Worm (Caenorhabditis elegans) whole organism, L1 larva: ENCODE measurements around the gene rec-8.

ENCODE experiments used
- C04F5.9 ChIP-seq: sonication (generic microtip); optimal IDR thresholded peaks from 2 replicates; lab custom pipeline; 2016; ENCODE audit warnings: missing genetic modification characterization, missing compliant biosample characterization
- C16A3.4 ChIP-seq: fragments of 150-350 bp; optimal IDR thresholded peaks from 2 replicates; lab custom pipeline; 2014; ENCODE audit warnings: missing biosample characterization, missing genetic modification characterization
- F16B12.6 ChIP-seq: fragments of 150-350 bp; optimal IDR thresholded peaks from 2 replicates; lab custom pipeline; 2014; ENCODE audit warnings: missing biosample characterization, missing genetic modification characterization
- alr-1 ChIP-seq: fragments of 200-800 bp; sonication (Bioruptor generic); optimal IDR thresholded peaks from 2 replicates; lab custom pipeline; 2018; ENCODE audit warnings: borderline replicate concordance, mild to moderate bottlenecking, missing genetic modification characterization, missing compliant biosample characterization
- aly-2 ChIP-seq: fragments of 150-350 bp; optimal IDR thresholded peaks from 2 replicates; lab custom pipeline; 2014; ENCODE audit warnings: missing biosample characterization, missing genetic modification characterization
- blmp-1 ChIP-seq: fragments of 150-350 bp; optimal IDR thresholded peaks from 2 replicates; lab custom pipeline; 2014; ENCODE audit warnings: missing biosample characterization, missing genetic modification characterization
- ceh-8 ChIP-seq: fragments of 200-800 bp; sonication (Bioruptor generic); optimal IDR thresholded peaks from 2 replicates; lab custom pipeline; 2018; ENCODE audit warnings: mild to moderate bottlenecking, missing genetic modification characterization, moderate library complexity, missing compliant biosample characterization
- ceh-82 ChIP-seq, 3 experiments: fragments of 150-350 bp in 1 of 3; sonication (generic microtip) in 2 of 3; optimal IDR thresholded peaks; 2 replicates each; lab custom pipeline; 2014 to 2017; ENCODE audit warnings: missing biosample characterization in 3 of 3, missing genetic modification characterization in 3 of 3
- ceh-88 ChIP-seq: fragments of 200-800 bp; sonication (Bioruptor generic); IDR thresholded peaks from 2 replicates; pipeline ENCODE4 v1.3.6; 2022; ENCODE audit warnings: missing genetic modification characterization, missing compliant biosample characterization
- ceh-90 ChIP-seq: sonication (generic microtip); optimal IDR thresholded peaks from 2 replicates; lab custom pipeline; 2016; ENCODE audit warnings: missing genetic modification characterization, missing compliant biosample characterization
- ces-1 ChIP-seq: fragments of 150-350 bp; optimal IDR thresholded peaks from 2 replicates; lab custom pipeline; 2014; ENCODE audit warnings: missing biosample characterization, missing genetic modification reagents, missing genetic modification characterization
- dsc-1 ChIP-seq: sonication (generic microtip); optimal IDR thresholded peaks from 2 replicates; lab custom pipeline; 2016; ENCODE audit warnings: mild to moderate bottlenecking, missing genetic modification characterization, missing compliant biosample characterization
- efl-1 ChIP-seq, 4 experiments: fragments of 150-350 bp; optimal IDR thresholded peaks in 3 of 4; peaks in 1 of 4; 1 replicate in 1 of 4; 2 replicates in 3 of 4; lab custom pipeline; 2014; ENCODE audit warnings: missing biosample characterization in 2 of 4, missing genetic modification characterization in 2 of 4, missing genetic modification reagents in 2 of 4
- elt-2 ChIP-seq: sonication (generic microtip); optimal IDR thresholded peaks from 2 replicates; lab custom pipeline; 2016; ENCODE audit warnings: missing genetic modification characterization, mild to moderate bottlenecking, inconsistent platforms, missing compliant biosample characterization, missing genetic modification reagents
- elt-3 ChIP-seq, 6 experiments: fragments of 150-350 bp in 1 of 6; sonication (generic microtip); optimal IDR thresholded peaks; 2 replicates each; lab custom pipeline; 2017 to 2018; ENCODE audit warnings: missing biosample characterization in 6 of 6, missing genetic modification characterization in 6 of 6, inconsistent platforms in 1 of 6
- fkh-4 ChIP-seq: sonication (generic microtip); optimal IDR thresholded peaks from 2 replicates; lab custom pipeline; 2016; ENCODE audit warnings: missing compliant biosample characterization, missing genetic modification characterization, borderline replicate concordance
- grh-1 ChIP-seq: fragments of 200-800 bp; sonication (Bioruptor generic); IDR thresholded peaks from 2 replicates; pipeline ENCODE4 v1.3.6; 2022; ENCODE audit warnings: missing genetic modification reagents, missing genetic modification characterization, missing compliant biosample characterization
- jun-1 ChIP-seq: fragments of 150-350 bp; optimal IDR thresholded peaks from 2 replicates; lab custom pipeline; 2014; ENCODE audit warnings: missing biosample characterization, missing genetic modification reagents, missing genetic modification characterization
- lin-13 ChIP-seq: fragments of 150-350 bp; optimal IDR thresholded peaks from 2 replicates; lab custom pipeline; 2014; ENCODE audit warnings: missing biosample characterization, missing genetic modification reagents, missing genetic modification characterization
- lin-14 ChIP-seq: fragments of 200-800 bp; sonication (Bioruptor generic); optimal IDR thresholded peaks from 2 replicates; lab custom pipeline; 2018; ENCODE audit warnings: mild to moderate bottlenecking, missing genetic modification characterization, moderate library complexity, missing compliant biosample characterization
- lin-15B ChIP-seq: fragments of 150-350 bp; sonication (generic microtip); optimal IDR thresholded peaks from 3 replicates; lab custom pipeline; 2014; ENCODE audit warnings: missing biosample characterization, missing genetic modification characterization
- lin-35 ChIP-seq, 2 experiments: fragments of 150-350 bp; optimal IDR thresholded peaks; 2 replicates each; lab custom pipeline; 2014; ENCODE audit warnings: missing biosample characterization in 2 of 2, missing genetic modification characterization in 2 of 2, missing genetic modification reagents in 2 of 2
- lsy-2 ChIP-seq, 2 experiments: fragments of 150-350 bp; optimal IDR thresholded peaks; 2 replicates each; lab custom pipeline; 2014; ENCODE audit warnings: missing biosample characterization in 2 of 2, missing genetic modification characterization in 2 of 2
- nhr-20 ChIP-seq: sonication (generic microtip); optimal IDR thresholded peaks from 2 replicates; lab custom pipeline; 2016; ENCODE audit warnings: mild to moderate bottlenecking, missing genetic modification characterization, missing compliant biosample characterization
- nhr-237 ChIP-seq: fragments of 150-350 bp; optimal IDR thresholded peaks from 2 replicates; lab custom pipeline; 2014; ENCODE audit warnings: missing biosample characterization, missing genetic modification characterization
- nhr-28 ChIP-seq: fragments of 150-350 bp; optimal IDR thresholded peaks from 2 replicates; lab custom pipeline; 2014; ENCODE audit warnings: missing biosample characterization, missing genetic modification characterization
- nhr-71 ChIP-seq: sonication (generic microtip); optimal IDR thresholded peaks from 2 replicates; lab custom pipeline; 2016; ENCODE audit warnings: mild to moderate bottlenecking, missing genetic modification characterization, moderate library complexity, missing compliant biosample characterization
- nhr-84 ChIP-seq: sonication (generic microtip); optimal IDR thresholded peaks from 2 replicates; lab custom pipeline; 2017; ENCODE audit warnings: missing biosample characterization, missing genetic modification characterization
- nhr-85 ChIP-seq: sonication (generic microtip); peaks from one replicate; lab custom pipeline; 2016; ENCODE audit warnings: missing genetic modification characterization, inconsistent platforms, missing compliant biosample characterization
- nhr-90 ChIP-seq: sonication (generic microtip); optimal IDR thresholded peaks from 2 replicates; lab custom pipeline; 2016; ENCODE audit warnings: mild to moderate bottlenecking, missing genetic modification characterization, missing compliant biosample characterization; ENCODE audit not compliant: poor library complexity
- pag-3 ChIP-seq: sonication (generic microtip); optimal IDR thresholded peaks from 2 replicates; lab custom pipeline; 2017; ENCODE audit warnings: missing genetic modification characterization, mild to moderate bottlenecking, missing compliant biosample characterization, antibody characterized with exemption, borderline replicate concordance; ENCODE audit not compliant: insufficient read depth
- pax-3 ChIP-seq: fragments of 200-800 bp; sonication (Bioruptor generic); optimal IDR thresholded peaks from 2 replicates; lab custom pipeline; 2018; ENCODE audit warnings: mild to moderate bottlenecking, missing genetic modification characterization, moderate library complexity, missing compliant biosample characterization
- pqm-1 ChIP-seq: sonication (generic microtip); optimal IDR thresholded peaks from 3 replicates; lab custom pipeline; 2017; ENCODE audit warnings: missing biosample characterization, missing genetic modification characterization
- sox-4 ChIP-seq: sonication (generic microtip); optimal IDR thresholded peaks from 2 replicates; lab custom pipeline; 2016; ENCODE audit warnings: missing genetic modification characterization, missing compliant biosample characterization
- tlp-1 ChIP-seq: fragments of 150-350 bp; optimal IDR thresholded peaks from 2 replicates; lab custom pipeline; 2014; ENCODE audit warnings: missing biosample characterization, missing genetic modification characterization
- unc-30 ChIP-seq: sonication (generic microtip); optimal IDR thresholded peaks from 2 replicates; lab custom pipeline; 2017; ENCODE audit warnings: missing biosample characterization, missing genetic modification characterization
- unc-62 ChIP-seq: fragments of 150-350 bp; optimal IDR thresholded peaks from 2 replicates; lab custom pipeline; 2014; ENCODE audit warnings: missing biosample characterization, missing genetic modification reagents, missing genetic modification characterization
- unc-86 ChIP-seq: sonication (generic microtip); optimal IDR thresholded peaks from 2 replicates; lab custom pipeline; 2016; ENCODE audit warnings: missing genetic modification characterization, missing compliant biosample characterization
- zag-1 ChIP-seq: fragments of 150-350 bp; optimal IDR thresholded peaks from 2 replicates; lab custom pipeline; 2014; ENCODE audit warnings: missing biosample characterization, missing genetic modification characterization

rec-8 gene

DNA sequence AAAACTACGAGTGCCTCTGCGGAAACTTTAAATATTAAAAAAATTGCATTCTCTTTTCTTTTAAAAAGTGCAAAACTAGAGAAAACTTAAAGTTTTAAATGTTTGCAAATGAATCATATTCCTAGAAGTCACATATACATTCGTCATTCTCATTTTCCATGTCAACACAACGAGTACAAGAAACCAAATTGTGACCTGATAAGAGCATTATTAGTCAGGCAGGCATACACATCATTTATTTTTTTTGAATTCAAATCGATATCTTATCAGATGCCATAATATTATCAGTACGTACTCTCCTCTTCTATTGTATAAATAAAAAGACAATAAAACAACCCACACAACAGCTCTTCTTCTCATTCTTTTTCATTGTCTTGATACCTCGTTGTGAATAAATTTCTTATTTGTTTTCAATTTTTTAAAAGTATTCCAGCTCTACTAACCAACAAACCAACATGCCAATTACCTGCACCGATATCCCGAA lies 5.7 kb downstream of the rec-8 start, which contains the start of gene W02A2.9:
Gene W02A2.9 (plus strand): TSS at position 434 of the 484 bp plus-strand sequence.
- no peak for TF ChIP-seq lin-15B (tag; lab: Kevin White, UChicago)
- no peak for TF ChIP-seq unc-62 (GFP tag; lab: Kevin White, UChicago)
- TF ChIP-seq tlp-1 (tag; lab: Kevin White, UChicago), result peak; percentile 30
- no peak for TF ChIP-seq nhr-71 (tag; lab: Kevin White, UChicago)
- peak; percentile 57 for TF ChIP-seq jun-1
- peak; percentile 6 for TF ChIP-seq nhr-90
- no peak for TF ChIP-seq efl-1 (optimal IDR thresholded peaks at IDR 0.05; lab: Kevin White, UChicago)
- TF ChIP-seq efl-1 (GFP tag; optimal IDR thresholded peaks at IDR 0.05 in 1 of 2; lab: Kevin White, UChicago), result peak in 1 of 2 experiments; percentile 56
- peak in 1 of 2 experiments; percentile 22 for TF ChIP-seq lin-35 (GFP tag; optimal IDR thresholded peaks at IDR 0.05; lab: Kevin White, UChicago)
- peak; percentile 19 for TF ChIP-seq nhr-20 (tag; lab: Kevin White, UChicago)
- TF ChIP-seq ceh-88 (GFP tag; lab: Robert Waterston, UW), result no peak
- no peak for TF ChIP-seq pqm-1 (tag; lab: Kevin White, UChicago)
- peak; percentile 95 for TF ChIP-seq elt-2 (tag; lab: Kevin White, UChicago)
- TF ChIP-seq, all 84 proteins: peak for 7

DNA sequence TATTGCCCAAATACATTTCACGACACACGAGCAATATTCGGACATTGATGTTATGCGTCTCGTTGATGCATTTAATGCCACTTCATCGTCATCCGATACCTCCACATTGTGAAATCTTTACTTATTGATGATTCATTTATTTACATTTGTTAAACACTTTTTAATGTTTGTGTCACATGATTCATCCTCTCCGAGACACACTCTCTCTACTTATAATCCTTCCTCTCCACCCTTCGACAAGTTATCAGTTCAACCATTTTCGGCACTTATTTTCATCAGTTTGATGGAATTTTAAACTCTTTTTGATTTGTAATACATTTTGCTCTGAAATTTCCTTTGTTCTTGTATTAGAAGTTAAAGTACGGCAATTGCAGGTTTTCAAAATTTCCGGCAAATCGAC lies 6.9 kb downstream of the rec-8 start:
- no peak for TF ChIP-seq blmp-1 (tag; lab: Kevin White, UChicago)
- no peak for TF ChIP-seq elt-3 (tag; optimal IDR thresholded peaks at IDR 0.05; lab: Kevin White, UChicago)
- TF ChIP-seq pax-3, result no peak
- TF ChIP-seq ceh-8 (GFP tag; lab: Kevin White, UChicago), result no peak
- TF ChIP-seq grh-1 (GFP tag; lab: Robert Waterston, UW), result no peak
- TF ChIP-seq C04F5.9 (tag; lab: Kevin White, UChicago), result no peak
- peak in 1 of 2 experiments; percentile 53 for TF ChIP-seq lin-35 (GFP tag; optimal IDR thresholded peaks at IDR 0.05; lab: Kevin White, UChicago)
- TF ChIP-seq elt-2 (tag; lab: Kevin White, UChicago), result peak; percentile 62
- no peak for TF ChIP-seq nhr-237 (tag; lab: Kevin White, UChicago)
- no peak for TF ChIP-seq dsc-1 (tag; lab: Kevin White, UChicago)
- TF ChIP-seq nhr-20 (tag; lab: Kevin White, UChicago), result peak; percentile 30
- no peak for TF ChIP-seq F16B12.6
- TF ChIP-seq jun-1, result peak; percentile 75
- TF ChIP-seq alr-1 (tag; lab: Kevin White, UChicago), result no peak
- TF ChIP-seq aly-2 (tag; lab: Kevin White, UChicago), result no peak
- no peak for TF ChIP-seq unc-30 (tag; lab: Kevin White, UChicago)
- TF ChIP-seq pag-3 (tag; lab: Kevin White, UChicago), result no peak
- TF ChIP-seq, all 84 proteins: peak for 4

DNA sequence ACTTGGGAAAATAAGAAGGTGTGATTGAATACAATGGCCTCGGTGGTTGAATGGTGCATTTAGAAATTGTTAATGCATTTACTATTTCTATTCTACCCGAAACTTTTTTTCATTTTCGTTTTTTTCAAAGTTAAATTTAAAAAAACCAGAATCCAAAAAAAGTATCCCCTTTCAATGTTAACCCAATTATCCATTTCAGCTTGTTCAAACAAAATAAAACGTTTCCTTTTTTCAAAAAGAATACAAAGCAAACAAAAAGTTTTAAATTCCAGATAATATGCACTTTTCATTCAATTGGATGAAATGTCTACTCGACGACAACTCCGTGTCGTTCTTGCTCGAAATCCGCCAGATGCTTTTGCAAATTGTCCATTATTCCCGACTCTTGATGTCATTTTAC lies 10.4 kb downstream of the rec-8 start, which contains the start of gene W02A2.5:
Gene W02A2.5 (plus strand): TSS at position 301 of the 400 bp plus-strand sequence.
- TF ChIP-seq lin-14 (GFP tag; lab: Kevin White, UChicago) (no peak), efl-1 (optimal IDR thresholded peaks at IDR 0.05; lab: Kevin White, UChicago) (no peak), efl-1 (GFP tag; optimal IDR thresholded peaks at IDR 0.05 in 1 of 2; lab: Kevin White, UChicago) (peak in 1 of 2 experiments; percentile 43)

DNA sequence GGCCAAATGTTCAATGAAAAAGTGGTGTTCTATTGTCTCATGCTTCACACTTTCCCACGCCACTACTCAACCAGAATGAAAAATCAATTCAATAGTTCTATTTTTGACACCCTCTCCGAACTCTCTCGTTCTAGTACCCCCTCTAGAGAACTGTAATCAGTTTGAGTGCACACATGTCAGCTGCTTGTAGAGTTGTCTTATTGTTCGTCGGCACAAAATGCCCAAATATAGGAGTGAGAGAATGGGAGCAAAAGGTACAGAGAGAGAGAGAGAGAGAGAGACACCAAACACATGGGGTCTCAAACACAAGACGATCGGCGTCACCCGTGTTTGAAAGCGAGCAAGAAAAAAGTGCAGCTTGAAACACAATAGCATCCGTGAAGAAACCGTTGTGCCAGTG lies 18.7 kb downstream of the rec-8 start:
- peak in 1 of 2 experiments; percentile 29 for TF ChIP-seq lin-35 (GFP tag; optimal IDR thresholded peaks at IDR 0.05; lab: Kevin White, UChicago)
- no peak for TF ChIP-seq ceh-82 (tag; optimal IDR thresholded peaks at IDR 0.05; lab: Kevin White, UChicago)
- TF ChIP-seq, all 84 proteins: peak for 1

DNA sequence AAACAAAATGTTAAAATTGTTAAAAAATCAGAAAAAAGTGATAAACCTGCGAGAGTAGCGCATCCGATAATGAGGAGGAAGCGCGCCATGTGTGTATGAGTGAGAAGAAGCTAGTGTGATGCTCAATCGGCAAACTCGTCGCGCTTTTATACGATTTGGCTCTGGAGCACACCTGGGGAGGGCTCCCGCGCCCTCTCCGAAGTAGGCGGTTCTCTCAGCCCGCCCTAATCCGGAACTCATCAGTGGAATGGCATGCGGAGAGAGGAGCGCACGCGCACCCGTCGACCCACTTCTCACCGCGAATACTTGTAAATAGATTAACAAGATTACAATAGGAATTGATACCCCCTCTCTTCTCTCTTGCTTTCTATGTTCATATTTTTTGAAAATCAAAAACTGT lies 21.7 kb downstream of the rec-8 start, which contains the start of gene pqn-74:
Gene pqn-74 (minus strand): TSS at position 122 of the 400 bp plus-strand sequence.
- TF ChIP-seq nhr-85 (tag; lab: Kevin White, UChicago) (no peak), fkh-4 (tag; lab: Kevin White, UChicago) (no peak), C16A3.4 (tag; lab: Kevin White, UChicago) (no peak), unc-86 (tag; lab: Kevin White, UChicago) (no peak), ceh-90 (tag; lab: Kevin White, UChicago) (no peak), nhr-28 (tag; lab: Kevin White, UChicago) (no peak), nhr-84 (tag; lab: Kevin White, UChicago) (no peak), ces-1 (GFP tag; lab: Kevin White, UChicago) (no peak), zag-1 (no peak), lin-15B (tag; lab: Kevin White, UChicago) (no peak), lin-14 (GFP tag; lab: Kevin White, UChicago) (no peak), lin-13 (GFP tag; lab: Kevin White, UChicago) (no peak), lsy-2 (tag; optimal IDR thresholded peaks at IDR 0.05; lab: Kevin White, UChicago) (no peak), pqm-1 (tag; lab: Kevin White, UChicago) (no peak), sox-4 (tag; lab: Kevin White, UChicago) (no peak)
